Fruit fly (Drosophila melanogaster) whole organism, adult: Measurements from ENCODE around the gene CG43845.

Experiments
- CG11617 ChIP-seq: fragments of 200-800 bp; sonication (Bioruptor generic); optimal IDR thresholded peaks from 2 replicates; lab custom pipeline; 2017; ENCODE audit warnings: mild to moderate bottlenecking, missing biosample characterization, missing genetic modification reagents, missing genetic modification characterization
- CG5204 ChIP-seq: fragments of 200-800 bp; sonication (Bioruptor generic); optimal IDR thresholded peaks from 2 replicates; lab custom pipeline; 2016; ENCODE audit warnings: missing biosample characterization, missing genetic modification characterization
- CG7101 ChIP-seq: fragments of 200-800 bp; sonication (Bioruptor generic); optimal IDR thresholded peaks from 2 replicates; lab custom pipeline; 2018; ENCODE audit warnings: missing biosample characterization, mild to moderate bottlenecking, missing genetic modification characterization, moderate library complexity
- Crg-1 ChIP-seq: fragments of 200-800 bp; sonication (Bioruptor generic); optimal IDR thresholded peaks from 2 replicates; lab custom pipeline; 2016; ENCODE audit warnings: missing biosample characterization, missing genetic modification characterization
- Hr96 ChIP-seq: fragments of 200-800 bp; sonication (Bioruptor generic); optimal IDR thresholded peaks from 2 replicates; lab custom pipeline; 2016; ENCODE audit warnings: missing biosample characterization, missing genetic modification characterization
- cnc ChIP-seq, 2 experiments: fragments of >200 bp; optimal IDR thresholded peaks; 2 replicates each; lab custom pipeline; 2017
- kay ChIP-seq: fragments of 200-800 bp; sonication (Bioruptor generic); peaks from one replicate; lab custom pipeline; 2016; ENCODE audit warnings: missing biosample characterization, missing genetic modification characterization, borderline replicate concordance
- ovo ChIP-seq: fragments of 200-800 bp; sonication (Bioruptor generic); optimal IDR thresholded peaks from 2 replicates; lab custom pipeline; 2016; ENCODE audit warnings: missing biosample characterization, missing genetic modification characterization
- pad ChIP-seq: fragments of 200-800 bp; sonication (Bioruptor generic); optimal IDR thresholded peaks from 3 replicates; lab custom pipeline; 2017; ENCODE audit warnings: missing biosample characterization, missing genetic modification characterization, mild to moderate bottlenecking, moderate library complexity, missing genetic modification reagents

dm6 chr3R:5563420-5563819 lies 40.5 kb upstream of the CG43845 start, which contains the start of gene Pi4KIIalpha:
- TF ChIP-seq CG11617 (GFP tag; lab: Kevin White, UChicago): no peak
- TF ChIP-seq pad (GFP tag; lab: Kevin White, UChicago): no peak
- TF ChIP-seq CG7101 (tag; lab: Kevin White, UChicago): no peak
- TF ChIP-seq Hr96 (GFP tag; lab: Kevin White, UChicago): no peak
- no peak for TF ChIP-seq cnc (optimal IDR thresholded peaks at IDR 0.05; lab: Kevin White, UChicago)
- TF ChIP-seq Crg-1 (GFP tag; lab: Kevin White, UChicago): no peak
- no peak for TF ChIP-seq ovo (GFP tag; lab: Kevin White, UChicago)
- TF ChIP-seq kay (GFP tag; lab: Kevin White, UChicago): no peak
- TF ChIP-seq CG5204 (GFP tag; lab: Kevin White, UChicago): no peak
